Worm (Caenorhabditis elegans): ENCODE measurements around the gene H12D21.10.

H12D21.10 gene

DNA sequence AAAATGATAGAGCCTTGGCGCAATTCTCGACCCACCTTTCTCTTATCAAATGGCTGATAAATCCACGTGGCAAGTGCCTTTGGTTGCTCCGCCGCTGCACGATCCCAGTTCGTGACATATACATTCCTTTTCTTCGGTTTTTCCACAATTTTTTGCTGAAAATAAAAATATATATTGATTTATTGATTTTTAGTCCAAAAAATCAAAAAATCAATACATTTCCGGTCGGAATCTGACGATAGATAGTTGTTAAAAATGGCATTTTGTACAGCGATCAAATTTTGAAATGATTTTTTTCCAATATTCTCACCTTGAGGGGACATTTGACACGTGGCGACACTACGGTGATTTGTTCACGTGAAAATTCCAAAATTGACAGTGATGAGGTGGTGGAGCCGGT is 44.2 kb downstream of the H12D21.10 start:
- TF ChIP-seq efl-1 (optimal IDR thresholded peaks at IDR 0.05) = no peak
- TF ChIP-seq efl-1 (GFP tag; optimal IDR thresholded peaks at IDR 0.05 in 1 of 2) = peak in 1 of 2 experiments; percentile 7
- TF ChIP-seq rnt-1 (tag; optimal IDR thresholded peaks at IDR 0.05) = no peak
- no peak for TF ChIP-seq pax-3 (tag; optimal IDR thresholded peaks at IDR 0.05)
- no peak for TF ChIP-seq sox-4 (tag; optimal IDR thresholded peaks at IDR 0.05)

DNA sequence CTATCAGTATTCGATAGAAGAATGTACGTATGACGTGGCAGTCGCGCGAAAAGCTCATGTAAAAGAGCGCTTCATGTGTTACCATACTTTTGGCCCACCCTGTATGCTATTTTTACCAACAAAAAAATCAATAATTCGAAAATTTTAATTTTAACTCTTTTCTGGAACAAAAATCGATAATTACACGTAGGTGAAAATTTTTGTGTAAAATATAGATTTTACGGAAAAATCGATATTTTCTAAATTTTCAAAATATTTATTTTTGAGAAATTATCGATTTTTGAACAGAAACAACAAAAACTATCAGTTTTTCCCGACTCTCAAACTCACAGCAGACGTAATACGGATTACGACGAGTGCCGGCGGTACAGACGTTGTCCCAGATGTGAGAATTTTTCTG is 45.5 kb downstream of the H12D21.10 start:
- TF ChIP-seq jun-1 (tag; optimal IDR thresholded peaks at IDR 0.05) = no peak
- TF ChIP-seq Y116A8C.19 (tag; optimal IDR thresholded peaks at IDR 0.05; ENCODE audit: borderline replicate concordance) = no peak
- no peak for TF ChIP-seq elt-3 (tag; optimal IDR thresholded peaks at IDR 0.05)
- no peak for TF ChIP-seq lir-3 (tag; optimal IDR thresholded peaks at IDR 0.05; ENCODE audit: poor library complexity)
- no peak for TF ChIP-seq ets-5 (GFP tag; IDR thresholded peaks at IDR 0.05)
- no peak for TF ChIP-seq hlh-17 (GFP tag; optimal IDR thresholded peaks at IDR 0.05; ENCODE audit: borderline replicate concordance)
- TF ChIP-seq ceh-82 (tag; optimal IDR thresholded peaks at IDR 0.05) = no peak
- TF ChIP-seq unc-30 (tag; optimal IDR thresholded peaks at IDR 0.05) = no peak
- no peak for TF ChIP-seq aly-2 (tag; optimal IDR thresholded peaks at IDR 0.05)
- no peak for TF ChIP-seq egl-27 (tag; optimal IDR thresholded peaks at IDR 0.05)
- no peak for TF ChIP-seq lin-35 (GFP tag; optimal IDR thresholded peaks at IDR 0.05)
- TF ChIP-seq xbp-1 (tag; optimal IDR thresholded peaks at IDR 0.05) = no peak
- TF ChIP-seq nhr-90 (tag; optimal IDR thresholded peaks at IDR 0.05; ENCODE audit: poor library complexity) = no peak
- no peak for TF ChIP-seq isw-1 (GFP tag; IDR thresholded peaks at IDR 0.05)
- TF ChIP-seq unc-86 (tag; optimal IDR thresholded peaks at IDR 0.05) = no peak
- TF ChIP-seq mdl-1 (tag; optimal IDR thresholded peaks at IDR 0.05) = no peak
- no peak for TF ChIP-seq nhr-47 (tag; optimal IDR thresholded peaks at IDR 0.05)
- TF ChIP-seq ztf-4 (tag; optimal IDR thresholded peaks at IDR 0.05) = no peak

DNA sequence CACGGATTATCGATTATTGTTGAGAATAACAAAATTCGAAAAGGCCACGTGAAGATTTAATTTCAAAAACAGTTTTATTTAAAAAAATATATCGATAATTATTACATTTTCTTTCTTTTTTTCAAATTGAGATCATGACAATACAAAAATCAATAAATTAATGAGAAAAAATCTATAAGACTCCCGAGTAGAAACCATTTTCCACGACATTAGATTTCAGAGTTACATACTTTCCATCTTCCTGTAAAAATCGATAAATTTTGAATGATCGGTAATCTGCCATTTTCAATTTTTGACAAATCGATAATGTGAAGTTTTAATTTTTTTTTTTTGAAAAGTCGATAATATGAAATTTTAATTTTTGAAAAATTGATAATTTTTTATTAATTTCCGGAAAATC is 46.1 kb downstream of the H12D21.10 start, which contains the start of gene C30G7.3:
Gene C30G7.3 (minus strand): TSS at position 8 of the 400 bp plus-strand sequence.
- TF ChIP-seq snpc-4 (tag; optimal IDR thresholded peaks at IDR 0.05) (no peak), vab-15 (tag; optimal IDR thresholded peaks at IDR 0.05) (no peak), zip-4 (GFP tag; optimal IDR thresholded peaks at IDR 0.05) (no peak), C04F5.9 (tag; optimal IDR thresholded peaks at IDR 0.05) (no peak), ets-5 (GFP tag; IDR thresholded peaks at IDR 0.05) (no peak), pag-3 (tag; optimal IDR thresholded peaks at IDR 0.05; ENCODE audit: borderline replicate concordance, insufficient read depth) (no peak)

DNA sequence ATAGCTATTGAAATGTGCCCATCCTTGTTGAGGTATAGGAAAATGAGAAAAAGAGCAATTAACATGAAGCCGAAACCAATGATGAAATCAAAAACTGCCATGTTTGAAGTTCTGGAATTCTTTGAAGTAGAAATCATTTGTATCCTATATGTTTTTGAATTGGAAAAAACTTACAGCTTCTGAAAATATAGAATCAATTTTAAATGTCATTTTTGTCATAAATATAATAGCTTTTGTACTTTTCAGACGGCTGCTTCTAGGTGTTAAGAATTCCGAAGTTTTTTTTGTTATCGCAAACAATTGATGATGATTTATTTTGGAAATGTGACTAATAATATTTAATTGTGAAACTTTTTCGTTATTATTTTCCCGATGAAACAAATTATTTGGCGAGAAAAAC is 47.4 kb downstream of the H12D21.10 start, which contains the start of gene C30G7.4:
Gene C30G7.4 (minus strand): TSS at position 101 of the 400 bp plus-strand sequence.
- TF ChIP-seq C16A3.4 (tag; optimal IDR thresholded peaks at IDR 0.05) (no peak), xbp-1 (tag; optimal IDR thresholded peaks at IDR 0.05) (no peak)

DNA sequence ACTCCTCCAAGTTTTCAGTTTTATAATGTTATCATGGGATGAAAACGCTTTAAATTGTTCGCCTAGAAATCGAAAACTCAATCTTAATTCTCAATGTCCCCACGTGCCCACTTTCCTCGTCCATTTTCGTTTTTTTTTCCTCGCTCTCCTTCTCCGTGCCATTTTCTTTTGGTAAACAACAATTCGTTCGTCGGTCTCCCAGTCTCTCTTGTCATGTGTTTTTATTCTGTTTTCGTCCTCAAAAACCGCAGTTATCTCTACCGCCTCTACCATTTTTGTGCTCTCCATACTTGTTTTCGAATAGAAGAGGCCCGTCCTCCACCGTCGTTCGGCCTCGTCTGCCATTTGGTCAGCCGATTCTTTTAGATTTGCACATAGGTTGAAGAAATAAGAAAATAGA is 49.0 kb downstream of the H12D21.10 start:
- TF ChIP-seq mab-9 (GFP tag; IDR thresholded peaks at IDR 0.05) (no peak), lin-13 (GFP tag; optimal IDR thresholded peaks at IDR 0.05) (no peak), blmp-1 (tag; optimal IDR thresholded peaks at IDR 0.05) (peak; percentile 83), Y116A8C.19 (tag; optimal IDR thresholded peaks at IDR 0.05; ENCODE audit: borderline replicate concordance) (no peak), snu-23 (GFP tag; optimal IDR thresholded peaks at IDR 0.05) (peak; percentile 45), dsc-1 (tag; optimal IDR thresholded peaks at IDR 0.05) (no peak), mep-1 (tag; optimal IDR thresholded peaks at IDR 0.05) (peak; percentile 48), C16A3.4 (tag; optimal IDR thresholded peaks at IDR 0.05) (peak; percentile 29), dpl-1 (GFP tag; optimal IDR thresholded peaks at IDR 0.05) (peak; percentile 6 to 15 (median 6)), tbx-2 (tag; optimal IDR thresholded peaks at IDR 0.05) (peak; percentile 8), fkh-8 (tag; optimal IDR thresholded peaks at IDR 0.05) (peak; percentile 0), hlh-17 (GFP tag; optimal IDR thresholded peaks at IDR 0.05; ENCODE audit: borderline replicate concordance) (no peak), lin-35 (GFP tag; optimal IDR thresholded peaks at IDR 0.05) (peak; percentile 21 to 52), lin-14 (GFP tag; optimal IDR thresholded peaks at IDR 0.05) (peak; percentile 77), ceh-88 (GFP tag; IDR thresholded peaks at IDR 0.05) (0 out of 2 replicates have a peak, but pooled peaks have one; percentile 7), lsy-2 (tag; optimal IDR thresholded peaks at IDR 0.05) (peak in 1 of 2 experiments; percentile 35), nhr-20 (tag; optimal IDR thresholded peaks at IDR 0.05) (peak; percentile 23), ztf-11 (tag; optimal IDR thresholded peaks at IDR 0.05) (peak in 1 of 2 experiments; percentile 6), efl-1 (optimal IDR thresholded peaks at IDR 0.05) (peak; percentile 2 to 8), efl-1 (GFP tag; optimal IDR thresholded peaks at IDR 0.05 in 1 of 2) (peak in 1 of 2 experiments; percentile 74), skn-1 (tag; optimal IDR thresholded peaks at IDR 0.05) (no peak), mdl-1 (tag; optimal IDR thresholded peaks at IDR 0.05) (peak in 1 of 2 experiments; percentile 70)
